Fruit fly (Drosophila melanogaster) whole organism, embryonic: ENCODE data around the gene Rbp6.

ENCODE experiments used
- Ada2b ChIP-seq: fragments of 200-800 bp; sonication (Bioruptor generic); IDR thresholded peaks from 2 replicates; pipeline ENCODE4 v1.3.6; 2022; ENCODE audit warnings: missing biosample characterization, missing genetic modification characterization
- Antp ChIP-seq: fragments of 200-800 bp; sonication (Bioruptor generic); optimal IDR thresholded peaks from 3 replicates; lab custom pipeline; 2016; ENCODE audit warnings: missing biosample characterization, missing genetic modification characterization
- Blimp-1 ChIP-seq: fragments of 200-800 bp; sonication (Bioruptor generic); optimal IDR thresholded peaks from 3 replicates; lab custom pipeline; 2018; ENCODE audit warnings: missing biosample characterization, missing genetic modification characterization, mild to moderate bottlenecking, moderate library complexity, missing genetic modification reagents
- CG10147 ChIP-seq: fragments of 200-800 bp; sonication (Bioruptor generic); optimal IDR thresholded peaks from 2 replicates; lab custom pipeline; 2019; ENCODE audit warnings: missing biosample characterization, mild to moderate bottlenecking, missing genetic modification characterization, moderate library complexity
- CG10565 ChIP-seq: fragments of 200-800 bp; sonication (Bioruptor generic); optimal IDR thresholded peaks from 3 replicates; lab custom pipeline; 2016; ENCODE audit warnings: missing biosample characterization, mild to moderate bottlenecking, missing genetic modification characterization
- CG12219 ChIP-seq: fragments of 200-800 bp; sonication (Bioruptor generic); optimal IDR thresholded peaks from 3 replicates; lab custom pipeline; 2018; ENCODE audit warnings: missing biosample characterization, mild to moderate bottlenecking, missing genetic modification characterization
- CG12299 ChIP-seq: fragments of 200-800 bp; sonication (Bioruptor generic); optimal IDR thresholded peaks from 2 replicates; lab custom pipeline; 2018; ENCODE audit warnings: missing biosample characterization, mild to moderate bottlenecking, missing genetic modification characterization
- CG14050 ChIP-seq: fragments of 200-800 bp; sonication (Bioruptor generic); IDR thresholded peaks from 3 replicates; pipeline ENCODE4 v1.3.6; 2022; ENCODE audit warnings: missing biosample characterization, missing genetic modification characterization
- CG14667 ChIP-seq: fragments of 200-800 bp; sonication (Bioruptor generic); IDR thresholded peaks from 2 replicates; pipeline ENCODE4 v1.3.6; 2022; ENCODE audit warnings: missing biosample characterization, missing genetic modification characterization
- CG1529 ChIP-seq: fragments of 200-800 bp; sonication (Bioruptor generic); optimal IDR thresholded peaks from 3 replicates; lab custom pipeline; 2018; ENCODE audit warnings: missing biosample characterization, missing genetic modification characterization
- CG15514 ChIP-seq: fragments of 200-800 bp; sonication (Bioruptor generic); optimal IDR thresholded peaks from 3 replicates; lab custom pipeline; 2017; ENCODE audit warnings: missing biosample characterization, missing genetic modification characterization, mild to moderate bottlenecking, moderate library complexity, missing genetic modification reagents
- CG17361 ChIP-seq: fragments of 200-800 bp; sonication (Bioruptor generic); IDR thresholded peaks from 3 replicates; pipeline ENCODE4 v1.3.6; 2022; ENCODE audit warnings: missing biosample characterization, missing genetic modification characterization
- CG31441 ChIP-seq: fragments of 200-800 bp; sonication (Bioruptor generic); IDR thresholded peaks from 2 replicates; pipeline ENCODE4 v1.3.6; 2022; ENCODE audit warnings: missing biosample characterization, missing genetic modification characterization
- CG3838 ChIP-seq: fragments of 200-800 bp; sonication (Bioruptor generic); optimal IDR thresholded peaks from 3 replicates; lab custom pipeline; 2016; ENCODE audit warnings: missing biosample characterization, missing genetic modification characterization
- CG3995 ChIP-seq: fragments of 200-800 bp; sonication (Bioruptor generic); optimal IDR thresholded peaks from 3 replicates; lab custom pipeline; 2016; ENCODE audit warnings: missing biosample characterization, missing genetic modification characterization
- CG6654 ChIP-seq: fragments of 200-800 bp; sonication (Bioruptor generic); optimal IDR thresholded peaks from 2 replicates; lab custom pipeline; 2017; ENCODE audit warnings: missing biosample characterization, mild to moderate bottlenecking, missing genetic modification characterization
- CG7786 ChIP-seq: fragments of 200-800 bp; sonication (Bioruptor generic); optimal IDR thresholded peaks from 2 replicates; lab custom pipeline; 2016; ENCODE audit warnings: missing biosample characterization, missing genetic modification characterization
- CG8388 ChIP-seq: fragments of 200-800 bp; sonication (Bioruptor generic); optimal IDR thresholded peaks from 2 replicates; lab custom pipeline; 2019; ENCODE audit warnings: missing biosample characterization, mild to moderate bottlenecking, missing genetic modification characterization, moderate library complexity
- CG8478 ChIP-seq: fragments of >200 bp; optimal IDR thresholded peaks from 2 replicates; lab custom pipeline; 2018
- Dfd ChIP-seq, 2 experiments: fragments of >200 bp; optimal IDR thresholded peaks; 2 replicates each; lab custom pipeline; 2017; ENCODE audit warnings: missing biosample characterization in 2 of 2, missing genetic modification characterization in 2 of 2
- HHEX ChIP-seq: fragments of 200-800 bp; sonication (Bioruptor generic); optimal IDR thresholded peaks from 3 replicates; lab custom pipeline; 2017; ENCODE audit warnings: missing biosample characterization, mild to moderate bottlenecking, missing genetic modification characterization, missing genetic modification reagents
- HLH3B ChIP-seq: fragments of 200-800 bp; sonication (Bioruptor generic); IDR thresholded peaks from 2 replicates; pipeline ENCODE4 v1.3.6; 2022; ENCODE audit warnings: missing biosample characterization, missing genetic modification characterization
- HLH4C ChIP-seq: fragments of 200-800 bp; sonication (Bioruptor generic); IDR thresholded peaks from 3 replicates; pipeline ENCODE4 v1.3.6; 2022; ENCODE audit warnings: missing biosample characterization, missing genetic modification characterization; ENCODE audit not compliant: partially characterized antibody
- HmgD ChIP-seq: fragments of 200-800 bp; sonication (Bioruptor generic); optimal IDR thresholded peaks from 3 replicates; lab custom pipeline; 2016; ENCODE audit warnings: missing biosample characterization, missing genetic modification characterization
- Hr51 ChIP-seq, 2 experiments: fragments of 200-800 bp; sonication (Bioruptor generic); optimal IDR thresholded peaks; 2 replicates in 1 of 2; 3 replicates in 1 of 2; lab custom pipeline; 2016 to 2018; ENCODE audit warnings: missing biosample characterization in 2 of 2, missing genetic modification characterization in 2 of 2, mild to moderate bottlenecking in 1 of 2, moderate library complexity in 1 of 2
- Lim3 ChIP-seq: fragments of 200-800 bp; sonication (Bioruptor generic); IDR thresholded peaks from 2 replicates; pipeline ENCODE4 v1.3.6; 2022; ENCODE audit warnings: missing biosample characterization, missing genetic modification characterization
- Mad ChIP-seq: fragments of 200-800 bp; sonication (Bioruptor generic); optimal IDR thresholded peaks from 2 replicates; lab custom pipeline; 2016; ENCODE audit warnings: missing biosample characterization, missing genetic modification characterization
- Meics ChIP-seq: fragments of 200-800 bp; sonication (Bioruptor generic); optimal IDR thresholded peaks from 2 replicates; lab custom pipeline; 2017; ENCODE audit warnings: missing biosample characterization, mild to moderate bottlenecking, missing genetic modification characterization
- Nf-YA ChIP-seq: fragments of 200-800 bp; sonication (Bioruptor generic); IDR thresholded peaks from 2 replicates; pipeline ENCODE4 v1.3.6; 2022; ENCODE audit warnings: missing biosample characterization, missing genetic modification characterization
- Rfx ChIP-seq: fragments of 200-800 bp; sonication (Bioruptor generic); IDR thresholded peaks from 2 replicates; pipeline ENCODE4 v1.3.6; 2022; ENCODE audit warnings: missing biosample characterization, missing genetic modification characterization
- amos ChIP-seq: fragments of 200-800 bp; sonication (Bioruptor generic); IDR thresholded peaks from 2 replicates; pipeline ENCODE4 v1.3.6; 2022; ENCODE audit warnings: missing biosample characterization, missing genetic modification characterization; ENCODE audit not compliant: partially characterized antibody
- bab2 ChIP-seq: fragments of 200-800 bp; sonication (Bioruptor generic); optimal IDR thresholded peaks from 2 replicates; lab custom pipeline; 2016; ENCODE audit warnings: missing biosample characterization, missing genetic modification characterization
- bigmax ChIP-seq: fragments of 200-800 bp; sonication (Bioruptor generic); optimal IDR thresholded peaks from 2 replicates; lab custom pipeline; 2018; ENCODE audit warnings: missing biosample characterization, mild to moderate bottlenecking, missing genetic modification characterization
- dm ChIP-seq: fragments of 200-800 bp; sonication (Bioruptor generic); optimal IDR thresholded peaks from 3 replicates; lab custom pipeline; 2016; ENCODE audit warnings: missing biosample characterization, missing genetic modification characterization
- dmrt99B ChIP-seq: fragments of 200-800 bp; sonication (Bioruptor generic); optimal IDR thresholded peaks from 2 replicates; lab custom pipeline; 2018; ENCODE audit warnings: missing biosample characterization, mild to moderate bottlenecking, missing genetic modification characterization, moderate library complexity
- dpn ChIP-seq, 2 experiments: fragments of 200-800 bp; sonication (Bioruptor generic); optimal IDR thresholded peaks; 3 replicates each; lab custom pipeline; 2016; ENCODE audit warnings: missing biosample characterization in 2 of 2, missing genetic modification characterization in 2 of 2
- dysf ChIP-seq: fragments of 200-800 bp; sonication (Bioruptor generic); IDR thresholded peaks from 3 replicates; pipeline ENCODE4 v1.3.6; 2022; ENCODE audit warnings: missing biosample characterization, missing genetic modification characterization
- gro ChIP-seq: fragments of 200-800 bp; sonication (Bioruptor generic); optimal IDR thresholded peaks from 2 replicates; lab custom pipeline; 2016; ENCODE audit warnings: missing biosample characterization, missing genetic modification characterization
- hb ChIP-seq: fragments of 200-800 bp; sonication (Bioruptor generic); IDR thresholded peaks from 3 replicates; pipeline ENCODE4 v1.3.6; 2022; ENCODE audit warnings: missing biosample characterization, missing genetic modification characterization; ENCODE audit not compliant: partially characterized antibody
- hth ChIP-seq: fragments of >200 bp; optimal IDR thresholded peaks from 2 replicates; lab custom pipeline; 2017; ENCODE audit warnings: inconsistent platforms
- ind ChIP-seq: fragments of 200-800 bp; sonication (Bioruptor generic); optimal IDR thresholded peaks from 3 replicates; lab custom pipeline; 2016; ENCODE audit warnings: missing biosample characterization, missing genetic modification characterization
- jumu ChIP-seq: fragments of 200-800 bp; sonication (Bioruptor generic); optimal IDR thresholded peaks from 3 replicates; lab custom pipeline; 2016; ENCODE audit warnings: missing biosample characterization, missing genetic modification characterization
- lbe ChIP-seq: fragments of 200-800 bp; sonication (Bioruptor generic); optimal IDR thresholded peaks from 2 replicates; lab custom pipeline; 2016; ENCODE audit warnings: missing biosample characterization, mild to moderate bottlenecking, missing genetic modification characterization
- lmd ChIP-seq: fragments of 200-800 bp; sonication (Bioruptor generic); IDR thresholded peaks from 2 replicates; pipeline ENCODE4 v1.3.6; 2022; ENCODE audit warnings: missing biosample characterization, missing genetic modification characterization
- peb ChIP-seq: fragments of 200-800 bp; sonication (Bioruptor generic); IDR thresholded peaks from 2 replicates; pipeline ENCODE4 v1.3.6; 2022; ENCODE audit warnings: missing biosample characterization, missing genetic modification characterization
- pnt ChIP-seq: fragments of 200-800 bp; sonication (Bioruptor generic); optimal IDR thresholded peaks from 3 replicates; lab custom pipeline; 2016; ENCODE audit warnings: missing biosample characterization, missing genetic modification characterization
- ro ChIP-seq: fragments of 200-800 bp; sonication (Bioruptor generic); IDR thresholded peaks from 2 replicates; pipeline ENCODE4 v1.3.6; 2022; ENCODE audit warnings: missing biosample characterization, missing genetic modification characterization
- row ChIP-seq: fragments of 200-800 bp; sonication (Bioruptor generic); IDR thresholded peaks from 3 replicates; pipeline ENCODE4 v1.3.6; 2022; ENCODE audit warnings: missing biosample characterization, missing genetic modification characterization
- tap ChIP-seq: fragments of 200-800 bp; optimal IDR thresholded peaks from 3 replicates; lab custom pipeline; 2019; ENCODE audit warnings: missing biosample characterization, mild to moderate bottlenecking, missing genetic modification characterization, moderate library complexity
- tx ChIP-seq: fragments of 200-800 bp; sonication (Bioruptor generic); optimal IDR thresholded peaks from 2 replicates; lab custom pipeline; 2016; ENCODE audit warnings: missing biosample characterization, missing genetic modification characterization
- zen ChIP-seq: fragments of 200-800 bp; sonication (Bioruptor generic); optimal IDR thresholded peaks from 3 replicates; lab custom pipeline; 2018; ENCODE audit warnings: missing biosample characterization, mild to moderate bottlenecking, missing genetic modification characterization, moderate library complexity

The Rbp6 gene

DNA sequence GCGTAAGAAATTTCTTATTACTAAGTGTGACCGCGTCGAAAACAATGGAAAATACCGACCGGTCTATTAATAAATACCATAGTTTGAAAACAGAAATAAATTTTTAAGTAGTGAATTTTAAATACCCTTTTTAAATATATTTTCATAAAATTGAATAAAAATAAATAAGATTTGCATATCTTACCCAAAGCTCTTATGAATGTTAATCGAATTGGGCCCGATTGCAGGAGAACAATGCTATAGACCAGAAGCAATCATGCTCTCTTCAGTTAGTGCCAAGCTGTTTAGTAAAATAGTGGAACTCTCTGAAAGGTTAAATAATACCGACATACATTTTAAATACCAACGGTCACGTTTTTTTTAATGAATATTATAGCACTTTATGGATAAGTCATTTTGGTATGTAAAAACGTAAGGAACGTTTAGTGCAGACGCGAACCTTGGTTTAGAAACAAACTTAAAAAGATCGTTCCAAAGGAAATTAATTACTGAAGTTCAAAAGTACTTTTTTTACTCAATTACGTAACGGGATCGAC, 4.1 kb upstream of the Rbp6 start, which contains the start of gene Afg3l2 (continued):
- peak; percentile 54 for TF ChIP-seq jumu (GFP tag; lab: Kevin White, UChicago)
- peak; percentile 8 for TF ChIP-seq CG10565
- no peak for TF ChIP-seq gro
- TF ChIP-seq lmd (GFP tag; lab: Robert Waterston, UW): peak; percentile 83
- no peak for TF ChIP-seq Dfd (GFP tag; optimal IDR thresholded peaks at IDR 0.05; lab: Kevin White, UChicago)
- no peak for TF ChIP-seq CG12219
- peak; percentile 24 for TF ChIP-seq CG6654 (GFP tag; lab: Kevin White, UChicago)
- peak; percentile 54 for TF ChIP-seq pnt (GFP tag; lab: Kevin White, UChicago)
- peak; percentile 45 for TF ChIP-seq Antp
- TF ChIP-seq CG8478 (lab: Kevin White, UChicago): no peak
- TF ChIP-seq HHEX: peak; percentile 18
- TF ChIP-seq ind (GFP tag; lab: Kevin White, UChicago): peak; percentile 72
- TF ChIP-seq Nf-YA (GFP tag; lab: Robert Waterston, UW): peak; percentile 59; the same call in 1 of the 2 replicates
- TF ChIP-seq HLH4C (GFP tag; lab: Robert Waterston, UW): no peak
- TF ChIP-seq dysf (GFP tag; lab: Robert Waterston, UW): peak; percentile 86
- TF ChIP-seq amos (GFP tag; lab: Robert Waterston, UW): peak; percentile 20; the same call in 1 of the 2 replicates
- TF ChIP-seq ro (GFP tag; lab: Robert Waterston, UW): 0 out of 2 replicates have a peak, but pooled peaks have one; percentile 9
- peak; percentile 79 for TF ChIP-seq CG31441 (GFP tag; lab: Robert Waterston, UW)
- TF ChIP-seq bigmax: no peak
- no peak; the same call in 1 of the 2 replicates for TF ChIP-seq HLH3B
- TF ChIP-seq bab2 (GFP tag; lab: Kevin White, UChicago): peak; percentile 1
- TF ChIP-seq Lim3 (GFP tag; lab: Robert Waterston, UW): no peak
- peak; percentile 88 for TF ChIP-seq CG3995
- peak; percentile 85 for TF ChIP-seq Rfx (GFP tag; lab: Robert Waterston, UW)
- TF ChIP-seq peb (GFP tag; lab: Robert Waterston, UW): 0 out of 2 replicates have a peak, but pooled peaks have one; percentile 58
- TF ChIP-seq CG14050: peak; percentile 19; the same call in 1 of the 3 replicates
- peak; percentile 70 for TF ChIP-seq tap
- TF ChIP-seq CG1529 (GFP tag; lab: Kevin White, UChicago): peak; percentile 15
- no peak for TF ChIP-seq CG7786
- TF ChIP-seq Hr51 (GFP tag; optimal IDR thresholded peaks at IDR 0.05; lab: Kevin White, UChicago): peak in 1 of 2 experiments; percentile 37
- peak; percentile 52 for TF ChIP-seq Meics (GFP tag; lab: Kevin White, UChicago)
- no peak for TF ChIP-seq tx (GFP tag; lab: Kevin White, UChicago)
- no peak for TF ChIP-seq lbe (GFP tag; lab: Kevin White, UChicago)
- peak; percentile 56 for TF ChIP-seq CG12299
- TF ChIP-seq zen (tag; lab: Kevin White, UChicago): peak; percentile 92
- TF ChIP-seq CG10147 (GFP tag; lab: Kevin White, UChicago): peak; percentile 70
- peak; percentile 76 for TF ChIP-seq Ada2b
- peak; percentile 12 to 29 for TF ChIP-seq dpn (GFP tag; optimal IDR thresholded peaks at IDR 0.05; lab: Kevin White, UChicago)
- no peak for TF ChIP-seq dm (GFP tag; lab: Kevin White, UChicago)
- peak; percentile 42 for TF ChIP-seq CG15514 (GFP tag; lab: Kevin White, UChicago)
- no peak for TF ChIP-seq CG3838 (GFP tag; lab: Kevin White, UChicago)
- no peak for TF ChIP-seq hth (lab: Kevin White, UChicago)
- peak; percentile 96 for TF ChIP-seq row (GFP tag; lab: Robert Waterston, UW)
- TF ChIP-seq dmrt99B (tag; lab: Kevin White, UChicago): peak; percentile 72
- TF ChIP-seq hb (GFP tag; lab: Robert Waterston, UW): no peak
- peak; percentile 73 for TF ChIP-seq Blimp-1 (GFP tag; lab: Kevin White, UChicago)
- TF ChIP-seq CG8388 (GFP tag; lab: Kevin White, UChicago): peak; percentile 69
- TF ChIP-seq CG14667 (GFP tag; lab: Robert Waterston, UW): peak; percentile 81
- TF ChIP-seq Mad (GFP tag; lab: Kevin White, UChicago): no peak
- no peak for TF ChIP-seq HmgD (GFP tag; lab: Kevin White, UChicago)
- peak; percentile 89 for TF ChIP-seq CG17361
